Worm (Caenorhabditis elegans) whole organism, L3 larva: ENCODE results near the gene ensh-1.

ENCODE experiments used
- nhr-23 ChIP-seq: fragments of 150-350 bp; optimal IDR thresholded peaks from 2 replicates; lab custom pipeline; 2014; ENCODE audit warnings: missing biosample characterization, missing genetic modification reagents, missing genetic modification characterization
- nhr-28 ChIP-seq: fragments of 150-350 bp; optimal IDR thresholded peaks from 2 replicates; lab custom pipeline; 2014; ENCODE audit warnings: missing biosample characterization, missing genetic modification characterization

DNA sequence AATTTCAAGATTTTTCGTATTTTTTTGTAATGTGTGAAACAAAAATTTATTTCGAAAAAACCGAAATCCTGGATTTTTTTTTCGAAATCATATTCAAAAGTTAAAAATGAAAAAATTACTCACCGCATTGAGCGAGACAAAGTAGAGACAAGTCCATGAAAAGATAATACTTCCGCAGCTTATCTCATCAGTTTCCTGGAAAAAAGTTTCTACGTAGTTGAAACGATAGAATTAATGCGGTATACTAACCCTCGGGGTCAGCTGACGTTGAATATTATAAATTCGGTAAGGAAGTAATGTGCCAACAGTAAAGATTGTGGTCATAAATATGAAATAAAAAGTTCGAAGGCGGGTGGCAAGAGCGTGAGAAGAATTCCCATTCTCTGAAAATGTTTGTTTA lies 52.8 kb downstream of the ensh-1 start:
- TF ChIP-seq nhr-23 (tag; lab: Kevin White, UChicago) (no peak), nhr-28 (no peak)
